Fruit fly (Drosophila melanogaster): ENCODE data around the gene Mt2.

dm6 chr2L:12134125-12134378, 37.7 kb downstream of the Mt2 start:
- TF ChIP-seq CG8478 (optimal IDR thresholded peaks at IDR 0.05) (no peak), CTCF (optimal IDR thresholded peaks at IDR 0.05) (no peak)
